Worm (Caenorhabditis elegans): ENCODE results near the gene nhr-52.

nhr-52 gene

ce11 chrV:15685599-15685998 lies 8.3 kb downstream of the nhr-52 start, which contains the start of gene nhr-196:
Gene nhr-196, plus strand, starts transcription at chrV:15685716.
- TF ChIP-seq ztf-25 (GFP tag; IDR thresholded peaks at IDR 0.05) (no peak), mes-4 (tag; optimal IDR thresholded peaks at IDR 0.05) (no peak), nfyb-1 (GFP tag; IDR thresholded peaks at IDR 0.05) (no peak), B0336.3 (GFP tag; IDR thresholded peaks at IDR 0.05) (no peak), madf-8 (GFP tag; conservative IDR thresholded peaks at IDR 0.05) (no peak), bed-1 (GFP tag; IDR thresholded peaks at IDR 0.05) (no peak), Y67H2A.10 (GFP tag; conservative IDR thresholded peaks at IDR 0.05) (no peak), somi-1 (GFP tag; optimal IDR thresholded peaks at IDR 0.05) (no peak), fkh-3 (tag; optimal IDR thresholded peaks at IDR 0.05) (no peak), egl-44 (GFP tag; IDR thresholded peaks at IDR 0.05) (no peak), tbx-9 (tag; optimal IDR thresholded peaks at IDR 0.05; ENCODE audit: borderline replicate concordance) (no peak), bed-2 (GFP tag; IDR thresholded peaks at IDR 0.05) (no peak), rpc-1 (optimal IDR thresholded peaks at IDR 0.05) (no peak), rpc-1 (tag; optimal IDR thresholded peaks at IDR 0.05) (no peak), mxl-1 (tag; optimal IDR thresholded peaks at IDR 0.05) (no peak), repo-1 (tag; optimal IDR thresholded peaks at IDR 0.05) (no peak), F33H1.4 (GFP tag; IDR thresholded peaks at IDR 0.05) (no peak), rec-8 (tag; optimal IDR thresholded peaks at IDR 0.05) (no peak), mcd-1 (GFP tag; IDR thresholded peaks at IDR 0.05) (no peak), zfh-2 (GFP tag; conservative IDR thresholded peaks at IDR 0.05) (no peak), ztf-26 (tag; optimal IDR thresholded peaks at IDR 0.05) (no peak)

ce11 chrV:15687660-15688059 lies 10.3 kb downstream of the nhr-52 start, which contains the start of gene nhr-197:
Gene nhr-197, plus strand, starts transcription at chrV:15687960.
- TF ChIP-seq zfh-2 (GFP tag; conservative IDR thresholded peaks at IDR 0.05) (no peak), ceh-27 (GFP tag; optimal IDR thresholded peaks at IDR 0.05) (no peak), cebp-1 (GFP tag; IDR thresholded peaks at IDR 0.05) (no peak), cebp-1 (tag; optimal IDR thresholded peaks at IDR 0.05) (no peak), nhr-90 (tag; optimal IDR thresholded peaks at IDR 0.05) (no peak), ztf-6 (GFP tag; IDR thresholded peaks at IDR 0.05) (no peak), nfya-2 (GFP tag; IDR thresholded peaks at IDR 0.05) (no peak), snpc-4 (GFP tag; optimal IDR thresholded peaks at IDR 0.05) (no peak), snpc-4 (tag; optimal IDR thresholded peaks at IDR 0.05) (no peak), F33H1.4 (GFP tag; IDR thresholded peaks at IDR 0.05) (no peak), lin-26 (GFP tag; IDR thresholded peaks at IDR 0.05) (no peak), bed-2 (GFP tag; IDR thresholded peaks at IDR 0.05) (no peak), hlh-12 (tag; optimal IDR thresholded peaks at IDR 0.05) (no peak), lir-1 (GFP tag; conservative IDR thresholded peaks at IDR 0.05) (no peak), lag-1 (GFP tag; IDR thresholded peaks at IDR 0.05) (no peak), madf-6 (GFP tag; IDR thresholded peaks at IDR 0.05) (no peak), K12H6.12 (tag; optimal IDR thresholded peaks at IDR 0.05) (no peak), madf-3 (GFP tag; IDR thresholded peaks at IDR 0.05) (no peak), rpc-1 (optimal IDR thresholded peaks at IDR 0.05) (no peak), rpc-1 (tag; optimal IDR thresholded peaks at IDR 0.05) (no peak)

ce11 chrV:15689952-15690351 lies 12.6 kb downstream of the nhr-52 start, which contains the start of gene nhr-268:
Gene nhr-268, plus strand, starts transcription at chrV:15690252.
- no peak for TF ChIP-seq let-607 (tag; optimal IDR thresholded peaks at IDR 0.05)
- no peak for TF ChIP-seq madf-10 (tag; optimal IDR thresholded peaks at IDR 0.05)
- TF ChIP-seq dox-1 (GFP tag; IDR thresholded peaks at IDR 0.05): no peak
- TF ChIP-seq F33H1.4 (GFP tag; IDR thresholded peaks at IDR 0.05): no peak
- no peak for TF ChIP-seq atf-7 (tag; optimal IDR thresholded peaks at IDR 0.05)
- no peak for TF ChIP-seq nhr-80 (tag; optimal IDR thresholded peaks at IDR 0.05)
- no peak for TF ChIP-seq rpc-1 (optimal IDR thresholded peaks at IDR 0.05)
- TF ChIP-seq rpc-1 (tag; optimal IDR thresholded peaks at IDR 0.05): no peak
- no peak for TF ChIP-seq bed-2 (GFP tag; IDR thresholded peaks at IDR 0.05)
- TF ChIP-seq lin-26 (GFP tag; IDR thresholded peaks at IDR 0.05): no peak
- TF ChIP-seq tbx-9 (tag; optimal IDR thresholded peaks at IDR 0.05; ENCODE audit: borderline replicate concordance): no peak
- no peak for TF ChIP-seq egl-18 (GFP tag; IDR thresholded peaks at IDR 0.05)
- TF ChIP-seq F23B12.7 (tag; optimal IDR thresholded peaks at IDR 0.05; ENCODE audit: insufficient read depth): no peak
- no peak for TF ChIP-seq ZK185.1 (tag; optimal IDR thresholded peaks at IDR 0.05; ENCODE audit: poor library complexity, severe bottlenecking)
